Worm (Caenorhabditis elegans): ENCODE measurements around the gene Y57G11C.38.
A peak's percentile ranks its signal among the peaks of the same experiment; 100 is the strongest.

Y57G11C.38 gene

ce11 chrIV:14824878-14825352 lies 37.3 kb upstream of the Y57G11C.38 start, which contains the start of gene sec-61.A (continued):
- TF ChIP-seq nhr-10 (tag; optimal IDR thresholded peaks at IDR 0.05) (no peak), hlh-30 (tag; optimal IDR thresholded peaks at IDR 0.05; ENCODE audit: insufficient read depth) (peak; percentile 85), hlh-11 (tag; optimal IDR thresholded peaks at IDR 0.05) (peak; percentile 86), lin-29 (GFP tag; IDR thresholded peaks at IDR 0.05) (no peak)

- TF ChIP-seq lin-1 (GFP tag; IDR thresholded peaks at IDR 0.05): no peak
- TF ChIP-seq dmd-9 (GFP tag; IDR thresholded peaks at IDR 0.05): no peak
- no peak for TF ChIP-seq dmd-8 (GFP tag; IDR thresholded peaks at IDR 0.05)
- no peak for TF ChIP-seq hif-1 (tag; optimal IDR thresholded peaks at IDR 0.05)
- TF ChIP-seq Y5F2A.4 (GFP tag; optimal IDR thresholded peaks at IDR 0.05): no peak
- no peak for TF ChIP-seq Y75B8A.6 (GFP tag; IDR thresholded peaks at IDR 0.05)
- no peak for TF ChIP-seq saeg-2 (GFP tag; IDR thresholded peaks at IDR 0.05)
- no peak for TF ChIP-seq D1046.2 (GFP tag; IDR thresholded peaks at IDR 0.05)
- TF ChIP-seq lin-15B (tag; optimal IDR thresholded peaks at IDR 0.05): no peak
- no peak for TF ChIP-seq nhr-48 (tag; optimal IDR thresholded peaks at IDR 0.05)
- TF ChIP-seq F10B5.3 (tag; optimal IDR thresholded peaks at IDR 0.05): no peak
- TF ChIP-seq R02D3.7 (tag; optimal IDR thresholded peaks at IDR 0.05): no peak
Observed at ce11 chrIV:14825379-14825778, 36.9 kb upstream of the Y57G11C.38 start, which contains the start of gene rps-18. TSS of gene rps-18 (plus strand) at chrIV:14825679.

DNA sequence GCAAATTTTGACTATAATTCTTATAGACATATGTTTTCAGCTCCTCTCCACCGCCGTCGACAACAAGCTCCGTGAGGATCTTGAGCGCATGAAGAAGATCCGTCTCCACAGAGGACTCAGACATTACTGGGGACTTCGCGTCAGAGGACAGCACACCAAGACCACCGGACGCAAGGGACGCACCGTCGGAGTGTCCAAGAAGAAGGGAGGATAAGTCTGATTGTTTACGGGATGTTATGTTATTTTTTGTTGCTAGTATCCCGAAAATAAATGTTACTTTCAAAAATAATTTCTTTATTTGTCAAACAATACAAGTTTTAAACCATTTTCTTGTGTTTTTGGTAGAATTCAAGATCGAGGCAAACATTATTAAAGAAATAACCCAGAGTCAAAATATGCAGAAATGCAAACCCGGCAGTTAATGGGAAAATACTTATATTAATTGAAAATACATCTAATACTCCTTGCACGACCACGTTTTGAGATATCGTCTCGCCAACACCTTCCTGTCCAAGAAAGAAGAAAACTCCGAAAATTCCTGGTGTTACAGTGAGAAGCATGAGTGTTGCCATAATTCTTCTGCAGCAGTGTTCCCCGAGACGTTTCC lies 36.0 kb upstream of the Y57G11C.38 start:
- TF ChIP-seq F49E8.2 (tag; optimal IDR thresholded peaks at IDR 0.05; ENCODE audit: borderline replicate concordance) (peak; percentile 12), nhr-10 (tag; optimal IDR thresholded peaks at IDR 0.05) (no peak), saeg-2 (GFP tag; IDR thresholded peaks at IDR 0.05) (no peak), snpc-1.2 (GFP tag; IDR thresholded peaks at IDR 0.05) (peak; percentile 84), unc-62 (GFP tag; optimal IDR thresholded peaks at IDR 0.05 in 1 of 2) (peak in 1 of 2 experiments; percentile 52), unc-62 (tag; optimal IDR thresholded peaks at IDR 0.05) (no peak), fos-1 (tag; optimal IDR thresholded peaks at IDR 0.05) (no peak), lin-38 (GFP tag; IDR thresholded peaks at IDR 0.05) (peak; percentile 41), aha-1 (tag) (peak; percentile 86), ceh-82 (tag; optimal IDR thresholded peaks at IDR 0.05) (no peak), cey-2 (tag; optimal IDR thresholded peaks at IDR 0.05; ENCODE audit: borderline replicate concordance, insufficient read depth) (no peak)

ce11 chrIV:14828218-14828617 lies 34.0 kb upstream of the Y57G11C.38 start:
- TF ChIP-seq unc-62 (GFP tag; optimal IDR thresholded peaks at IDR 0.05 in 1 of 2) (peak in 1 of 2 experiments; percentile 72), unc-62 (tag; optimal IDR thresholded peaks at IDR 0.05) (no peak), zfp-2 (tag; optimal IDR thresholded peaks at IDR 0.05) (no peak)

ce11 chrIV:14829026-14829425 lies 33.2 kb upstream of the Y57G11C.38 start, which contains the start of gene hhat-2:
TSS of gene hhat-2 (minus strand) at chrIV:14829126.
- no peak for TF ChIP-seq nhr-237 (tag; optimal IDR thresholded peaks at IDR 0.05)
- no peak for TF ChIP-seq hlh-11 (tag; optimal IDR thresholded peaks at IDR 0.05)
- no peak for TF ChIP-seq T26A8.4 (GFP tag; IDR thresholded peaks at IDR 0.05)
- TF ChIP-seq mxl-3 (GFP tag; optimal IDR thresholded peaks at IDR 0.05): no peak
- no peak for TF ChIP-seq F10B5.3 (tag; optimal IDR thresholded peaks at IDR 0.05)
- TF ChIP-seq ztf-11 (tag; optimal IDR thresholded peaks at IDR 0.05): no peak
- no peak for TF ChIP-seq nhr-102 (tag; optimal IDR thresholded peaks at IDR 0.05)
- TF ChIP-seq Y75B8A.6 (GFP tag; IDR thresholded peaks at IDR 0.05): no peak
- no peak for TF ChIP-seq daf-12 (tag; optimal IDR thresholded peaks at IDR 0.05)
- no peak for TF ChIP-seq ctbp-1 (GFP tag; IDR thresholded peaks at IDR 0.05)
- TF ChIP-seq jun-1 (tag; optimal IDR thresholded peaks at IDR 0.05): no peak
- TF ChIP-seq gei-8 (GFP tag; optimal IDR thresholded peaks at IDR 0.05): no peak
- no peak for TF ChIP-seq nhr-48 (tag; optimal IDR thresholded peaks at IDR 0.05)
- TF ChIP-seq ZK337.2 (GFP tag; IDR thresholded peaks at IDR 0.05): no peak
- no peak for TF ChIP-seq zip-11 (GFP tag; IDR thresholded peaks at IDR 0.05)
- TF ChIP-seq ceh-28 (tag; optimal IDR thresholded peaks at IDR 0.05): no peak
- no peak for TF ChIP-seq R02D3.7 (tag; optimal IDR thresholded peaks at IDR 0.05)
- no peak for TF ChIP-seq cey-2 (tag; optimal IDR thresholded peaks at IDR 0.05; ENCODE audit: borderline replicate concordance, insufficient read depth)
- TF ChIP-seq nhr-11 (tag; optimal IDR thresholded peaks at IDR 0.05): no peak
